Worm (Caenorhabditis elegans): ENCODE measurements around the gene F08D12.12.

DNA sequence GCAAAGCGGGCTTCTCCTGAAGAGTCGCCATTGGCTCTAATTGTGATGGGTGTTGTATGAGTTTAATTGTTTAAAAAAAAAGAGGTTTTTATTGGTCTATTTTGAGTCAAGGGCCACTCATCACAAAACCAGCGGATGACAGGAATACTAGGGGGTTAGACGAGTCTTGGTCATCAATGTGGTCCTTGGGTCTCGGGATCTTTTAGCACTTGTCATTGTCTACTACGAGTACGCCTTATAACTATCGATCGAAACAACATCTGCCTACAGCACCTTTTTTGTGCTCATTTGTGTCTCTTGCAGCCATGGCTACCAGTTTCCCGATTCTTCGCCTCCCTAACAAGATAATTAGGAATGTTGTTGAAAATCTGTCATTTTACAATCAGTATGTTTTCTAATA lies 22.2 kb downstream of the F08D12.12 start, which contains the start of gene fbxb-108:
- TF ChIP-seq hlh-1 (tag; optimal IDR thresholded peaks at IDR 0.05) (no peak), nhr-76 (tag; optimal IDR thresholded peaks at IDR 0.05) (no peak), ceh-39 (tag; optimal IDR thresholded peaks at IDR 0.05) (no peak)
